Worm (Caenorhabditis elegans) whole organism, L4/young adult: Measurements from ENCODE around the gene mpz-6.

Experiments used
- W03F9.2 ChIP-seq: fragments of 150-350 bp; optimal IDR thresholded peaks from 2 replicates; lab custom pipeline; 2014; ENCODE audit warnings: missing biosample characterization, missing genetic modification characterization
- dao-5 ChIP-seq: sonication (generic microtip); optimal IDR thresholded peaks from 2 replicates; lab custom pipeline; 2016; ENCODE audit warnings: missing genotype, missing genetic modification characterization, moderate library complexity, missing compliant biosample characterization
- him-1 ChIP-seq: sonication (generic microtip); optimal IDR thresholded peaks from 2 replicates; lab custom pipeline; 2016; ENCODE audit warnings: missing genotype, missing genetic modification reagents, missing genetic modification characterization, missing compliant biosample characterization

DNA sequence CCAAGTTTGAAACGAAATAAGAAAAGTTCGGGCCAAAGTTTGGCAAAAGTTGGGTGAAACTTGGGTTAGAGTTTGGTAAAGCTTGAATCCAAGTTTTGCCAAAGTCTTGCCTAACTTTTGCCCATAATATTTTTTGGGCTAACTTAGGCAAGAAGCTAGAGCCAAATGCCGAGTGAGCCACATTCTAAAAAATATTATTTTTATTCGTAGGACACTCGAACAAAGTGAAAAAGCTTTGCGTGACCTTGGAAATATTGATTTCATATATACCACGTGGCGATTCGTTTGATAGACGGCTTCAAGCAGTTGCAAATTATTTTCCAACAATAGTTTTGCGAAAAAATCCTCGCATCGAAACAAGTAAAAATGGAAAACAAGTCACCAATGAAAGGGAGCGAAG, 3.1 kb downstream of the mpz-6 start, which contains the start of gene Y51B9A.5:
- no peak for TF ChIP-seq dao-5
- no peak for TF ChIP-seq him-1 (tag; lab: Kevin White, UChicago)
- no peak for TF ChIP-seq W03F9.2 (tag; lab: Kevin White, UChicago)
